Worm (Caenorhabditis elegans): Measurements from ENCODE around the gene ucp-4.

ucp-4 gene

DNA sequence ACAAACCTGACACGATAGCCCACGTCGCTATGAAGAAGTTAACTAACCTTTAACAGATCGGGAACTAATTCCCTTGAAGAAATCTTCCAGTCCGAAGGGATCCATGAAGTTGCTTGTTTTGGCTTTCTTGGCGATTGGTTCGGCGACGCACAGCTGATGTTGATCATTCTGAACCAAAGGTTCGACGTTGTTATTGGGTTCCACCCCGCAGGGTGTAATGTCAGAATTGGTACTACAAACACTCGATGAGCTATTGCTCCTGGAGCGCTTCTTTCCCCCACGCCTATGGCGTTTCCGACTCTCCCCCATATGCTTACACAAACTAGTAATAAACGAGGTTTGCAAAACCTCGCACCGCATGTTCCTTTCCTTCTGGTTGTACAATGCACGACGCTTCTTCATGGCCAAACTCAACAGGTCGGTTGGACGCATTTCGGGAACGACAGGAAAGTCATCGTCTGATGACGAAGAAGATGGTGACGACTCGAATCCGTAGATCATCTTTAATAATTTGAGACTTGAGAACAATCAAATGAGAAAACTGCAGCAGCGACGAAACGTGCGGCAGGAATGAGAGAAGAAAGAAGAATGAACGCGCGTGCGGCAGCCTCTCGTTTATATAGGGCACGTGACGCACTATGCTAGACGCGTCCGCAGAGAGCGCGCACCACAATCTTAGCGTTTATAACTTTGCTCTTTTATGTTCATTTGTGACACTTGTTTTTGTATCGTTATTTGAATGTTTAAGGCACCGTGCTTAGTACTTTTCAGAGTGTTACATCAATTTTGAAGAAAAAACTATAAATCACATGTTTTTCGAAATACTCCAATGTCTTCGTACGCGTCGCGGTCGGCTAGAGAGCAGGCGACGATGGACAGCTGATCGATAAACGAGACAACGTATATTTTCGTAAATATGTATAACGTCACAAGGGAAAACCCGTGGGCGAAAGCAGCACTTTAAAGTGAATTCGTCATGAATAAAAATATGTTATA, 9.8 kb downstream of the ucp-4 start, which contains the start of gene tos-1 (continued):
- peak; percentile 89 to 96 for TF ChIP-seq lsy-2 (tag; optimal IDR thresholded peaks at IDR 0.05)
- peak; percentile 92 for TF ChIP-seq fkh-4 (tag; optimal IDR thresholded peaks at IDR 0.05; ENCODE audit: borderline replicate concordance)
- peak; percentile 90 for TF ChIP-seq fos-1 (tag; optimal IDR thresholded peaks at IDR 0.05)
- peak; percentile 44 for TF ChIP-seq Y116A8C.19 (tag; optimal IDR thresholded peaks at IDR 0.05; ENCODE audit: borderline replicate concordance)
- peak; percentile 97 for TF ChIP-seq sox-4 (tag; optimal IDR thresholded peaks at IDR 0.05)
- TF ChIP-seq zip-4 (GFP tag; optimal IDR thresholded peaks at IDR 0.05) = peak; percentile 98
- peak; percentile 89 for TF ChIP-seq C04F5.9 (tag; optimal IDR thresholded peaks at IDR 0.05)
- TF ChIP-seq F16B12.6 (tag; optimal IDR thresholded peaks at IDR 0.05) = no peak
- peak; percentile 95 for TF ChIP-seq hpl-2 (GFP tag; optimal IDR thresholded peaks at IDR 0.05)
- TF ChIP-seq ceh-63 (GFP tag; optimal IDR thresholded peaks at IDR 0.05) = peak; percentile 48
- TF ChIP-seq ama-1 (optimal IDR thresholded peaks at IDR 0.05) = peak; percentile 99
- 0 out of 2 replicates have a peak, but pooled peaks have one; percentile 69 for TF ChIP-seq ets-5 (GFP tag; IDR thresholded peaks at IDR 0.05)
- peak; percentile 71 for TF ChIP-seq nhr-84 (tag; optimal IDR thresholded peaks at IDR 0.05)
- TF ChIP-seq isw-1 (GFP tag; IDR thresholded peaks at IDR 0.05) = peak; percentile 99
- TF ChIP-seq sup-37 (GFP tag; optimal IDR thresholded peaks at IDR 0.05) = peak; percentile 98
- TF ChIP-seq zag-1 (tag; optimal IDR thresholded peaks at IDR 0.05) = peak; percentile 86
- TF ChIP-seq nhr-19 (GFP tag; conservative IDR thresholded peaks at IDR 0.05) = peak; percentile 98
- TF ChIP-seq lin-13 (GFP tag; optimal IDR thresholded peaks at IDR 0.05) = peak; percentile 85
- peak; percentile 100 for TF ChIP-seq nhr-20 (tag; optimal IDR thresholded peaks at IDR 0.05)
- TF ChIP-seq aha-1 (tag; optimal IDR thresholded peaks at IDR 0.05) = peak; percentile 90
- peak; percentile 100 for TF ChIP-seq nhr-85 (tag)
- TF ChIP-seq mef-2 (tag; optimal IDR thresholded peaks at IDR 0.05) = peak; percentile 14
- TF ChIP-seq lin-15B (tag; optimal IDR thresholded peaks at IDR 0.05) = peak; percentile 66
- no peak for TF ChIP-seq ces-1 (GFP tag; optimal IDR thresholded peaks at IDR 0.05)
- peak; percentile 100 for TF ChIP-seq unc-86 (tag; optimal IDR thresholded peaks at IDR 0.05)
- peak; percentile 95 for TF ChIP-seq ztf-4 (tag; optimal IDR thresholded peaks at IDR 0.05)
- TF ChIP-seq unc-62 (GFP tag; optimal IDR thresholded peaks at IDR 0.05) = peak; percentile 90
- TF ChIP-seq irx-1 (tag; optimal IDR thresholded peaks at IDR 0.05) = peak; percentile 98
- TF ChIP-seq mab-9 (GFP tag; IDR thresholded peaks at IDR 0.05) = peak; percentile 95
- peak; percentile 94 for TF ChIP-seq ceh-8 (GFP tag; optimal IDR thresholded peaks at IDR 0.05)
- TF ChIP-seq pax-3 (tag; optimal IDR thresholded peaks at IDR 0.05) = peak; percentile 100
- no peak for TF ChIP-seq unc-30 (tag; optimal IDR thresholded peaks at IDR 0.05)
- TF ChIP-seq ceh-88 (GFP tag; IDR thresholded peaks at IDR 0.05) = peak; percentile 99
- peak; percentile 94 for TF ChIP-seq mep-1 (tag; optimal IDR thresholded peaks at IDR 0.05)
- peak; percentile 100 for TF ChIP-seq swsn-7 (tag; optimal IDR thresholded peaks at IDR 0.05)
- TF ChIP-seq hlh-17 (GFP tag; optimal IDR thresholded peaks at IDR 0.05; ENCODE audit: borderline replicate concordance) = no peak
- TF ChIP-seq nhr-237 (tag; optimal IDR thresholded peaks at IDR 0.05) = peak; percentile 94
- TF ChIP-seq pqm-1 (tag; optimal IDR thresholded peaks at IDR 0.05) = no peak
- peak; percentile 90 for TF ChIP-seq C34B4.2 (tag; optimal IDR thresholded peaks at IDR 0.05)
- TF ChIP-seq grh-1 (GFP tag; IDR thresholded peaks at IDR 0.05) = peak; percentile 99
- TF ChIP-seq ztf-11 (tag; optimal IDR thresholded peaks at IDR 0.05) = peak in 1 of 2 experiments; percentile 96
- TF ChIP-seq nhr-76 (tag; optimal IDR thresholded peaks at IDR 0.05) = peak; percentile 85
- peak; percentile 89 for TF ChIP-seq lir-3 (tag; optimal IDR thresholded peaks at IDR 0.05; ENCODE audit: poor library complexity)
- TF ChIP-seq blmp-1 (tag; optimal IDR thresholded peaks at IDR 0.05) = peak; percentile 72
- TF ChIP-seq sptf-1 (tag; optimal IDR thresholded peaks at IDR 0.05) = no peak
- peak; percentile 100 for TF ChIP-seq nhr-71 (tag; optimal IDR thresholded peaks at IDR 0.05)
- peak; percentile 69 for TF ChIP-seq unc-130 (tag; optimal IDR thresholded peaks at IDR 0.05)
- TF ChIP-seq egl-27 (tag; optimal IDR thresholded peaks at IDR 0.05) = peak; percentile 82 to 95
- peak; percentile 100 for TF ChIP-seq fkh-8 (tag; optimal IDR thresholded peaks at IDR 0.05)
- peak; percentile 73 for TF ChIP-seq hlh-4 (tag; optimal IDR thresholded peaks at IDR 0.05)
- peak; percentile 73 for TF ChIP-seq snpc-4 (tag; optimal IDR thresholded peaks at IDR 0.05)
